Worm (Caenorhabditis elegans) whole organism, young adult: ENCODE data around the gene T16D1.1.

Experiments
- F10E7.11 ChIP-seq: sonication (generic microtip); optimal IDR thresholded peaks from 2 replicates; lab custom pipeline; 2017; ENCODE audit warnings: mild to moderate bottlenecking, missing genetic modification characterization, moderate library complexity, missing compliant biosample characterization
- F57A8.1 ChIP-seq: fragments of 200-800 bp; sonication (Bioruptor generic); optimal IDR thresholded peaks from 2 replicates; lab custom pipeline; 2018; ENCODE audit warnings: mild to moderate bottlenecking, missing genetic modification characterization, moderate library complexity, missing compliant biosample characterization
- Y95B8A.8 ChIP-seq: fragments of 200-800 bp; sonication (Bioruptor generic); IDR thresholded peaks from 2 replicates; pipeline ENCODE4 v1.3.6; 2022; ENCODE audit warnings: missing genetic modification reagents, missing genetic modification characterization, missing compliant biosample characterization
- ceh-40 ChIP-seq: fragments of 200-800 bp; sonication (Bioruptor generic); IDR thresholded peaks from 2 replicates; pipeline ENCODE4 v1.3.6; 2022; ENCODE audit warnings: missing genetic modification characterization, missing compliant biosample characterization
- hlh-26 ChIP-seq: fragments of 200-800 bp; sonication (Bioruptor generic); conservative IDR thresholded peaks from 2 replicates; pipeline ENCODE4 v1.3.6; 2022; ENCODE audit warnings: missing genetic modification reagents, missing genetic modification characterization, missing compliant biosample characterization
- hsf-1 ChIP-seq: fragments of 200-800 bp; sonication (Bioruptor generic); IDR thresholded peaks from 2 replicates; pipeline ENCODE4 v1.3.6; 2022; ENCODE audit warnings: missing genetic modification reagents, missing genetic modification characterization, missing compliant biosample characterization
- let-526 ChIP-seq: fragments of 200-800 bp; sonication (Bioruptor generic); IDR thresholded peaks from 2 replicates; pipeline ENCODE4 v1.3.6; 2022; ENCODE audit warnings: missing genetic modification reagents, missing genetic modification characterization, missing compliant biosample characterization
- lsl-1 ChIP-seq: fragments of 200-800 bp; sonication (Bioruptor generic); optimal IDR thresholded peaks from 2 replicates; lab custom pipeline; 2018; ENCODE audit warnings: mild to moderate bottlenecking, missing genetic modification characterization, moderate library complexity, missing compliant biosample characterization
- madf-8 ChIP-seq: fragments of 200-800 bp; sonication (Bioruptor generic); conservative IDR thresholded peaks from 2 replicates; pipeline ENCODE4 v1.3.6; 2022; ENCODE audit warnings: missing genetic modification reagents, missing genetic modification characterization, missing compliant biosample characterization
- nhr-120 ChIP-seq: fragments of 200-800 bp; sonication (Bioruptor generic); IDR thresholded peaks from 2 replicates; pipeline ENCODE4 v1.3.6; 2022; ENCODE audit warnings: missing genetic modification characterization, missing compliant biosample characterization
- nhr-80 ChIP-seq: sonication (generic microtip); optimal IDR thresholded peaks from 2 replicates; lab custom pipeline; 2016; ENCODE audit warnings: missing genetic modification characterization, missing compliant biosample characterization
- nhr-90 ChIP-seq: sonication (generic microtip); optimal IDR thresholded peaks from 2 replicates; lab custom pipeline; 2016; ENCODE audit warnings: missing genotype, mild to moderate bottlenecking, missing genetic modification characterization, missing compliant biosample characterization
- tbx-9 ChIP-seq: sonication (generic microtip); optimal IDR thresholded peaks from 2 replicates; lab custom pipeline; 2016; ENCODE audit warnings: borderline replicate concordance, missing genetic modification characterization, inconsistent platforms, missing compliant biosample characterization
- unc-130 ChIP-seq: sonication (generic microtip); optimal IDR thresholded peaks from 2 replicates; lab custom pipeline; 2016; ENCODE audit warnings: missing genetic modification reagents, missing genetic modification characterization, missing compliant biosample characterization
- ztf-18 ChIP-seq: sonication (generic microtip); optimal IDR thresholded peaks from 2 replicates; lab custom pipeline; 2016; ENCODE audit warnings: missing genotype, mild to moderate bottlenecking, missing genetic modification characterization, missing compliant biosample characterization

T16D1.1 gene

DNA sequence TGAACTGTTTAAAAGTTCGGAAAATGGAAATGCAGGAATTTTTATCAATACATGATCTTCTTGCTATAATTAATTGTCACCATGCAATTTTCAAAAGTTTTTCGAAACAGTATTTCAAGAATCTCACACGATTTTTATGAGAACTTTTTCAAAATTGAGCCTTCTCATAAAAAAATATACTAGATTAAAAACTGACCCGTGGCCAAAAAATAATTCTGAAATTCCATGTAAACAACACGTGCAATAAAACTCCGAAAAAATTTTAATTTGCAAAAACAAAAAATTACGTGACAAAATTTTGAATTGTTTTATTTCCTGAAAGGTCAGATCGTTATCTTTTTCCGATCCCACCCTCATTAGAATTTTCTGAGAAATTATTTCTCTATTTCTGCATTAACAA lies 46.0 kb downstream of the T16D1.1 start, which contains the start of gene C34F11.5:
TSS of gene C34F11.5 (plus strand) at position 301 of the 400 bp plus-strand sequence.
- TF ChIP-seq ztf-18 (tag; lab: Kevin White, UChicago) (no peak), hlh-26 (no peak), lsl-1 (GFP tag; lab: Kevin White, UChicago) (no peak), madf-8 (GFP tag; lab: Robert Waterston, UW) (no peak), tbx-9 (no peak), F10E7.11 (tag; lab: Kevin White, UChicago) (no peak), unc-130 (no peak), let-526 (no peak)

DNA sequence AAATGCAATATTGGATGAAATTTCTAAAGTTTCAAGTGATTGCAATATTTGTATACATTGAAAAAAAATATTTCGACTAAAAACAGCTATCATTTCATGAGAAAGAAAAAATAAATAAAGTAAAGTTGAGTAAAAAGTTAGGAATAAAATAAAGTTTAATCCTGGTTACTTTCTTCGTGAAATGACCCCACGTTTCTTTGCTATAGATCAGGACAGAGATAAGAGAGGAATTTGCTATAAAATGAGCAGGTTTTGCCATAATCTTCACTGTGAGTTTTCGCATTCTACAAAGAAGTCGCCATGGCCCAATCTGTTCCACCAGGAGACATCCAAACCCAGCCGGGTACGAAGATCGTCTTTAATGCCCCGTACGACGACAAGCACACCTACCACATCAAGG lies 47.4 kb downstream of the T16D1.1 start, which contains the start of gene msp-49:
TSS of gene msp-49 (plus strand) at position 301 of the 400 bp plus-strand sequence.
- TF ChIP-seq F57A8.1 (GFP tag; lab: Kevin White, UChicago) (no peak), nhr-90 (tag; lab: Kevin White, UChicago) (no peak), nhr-120 (GFP tag; lab: Robert Waterston, UW) (no peak), Y95B8A.8 (GFP tag; lab: Robert Waterston, UW) (no peak), ceh-40 (no peak)

DNA sequence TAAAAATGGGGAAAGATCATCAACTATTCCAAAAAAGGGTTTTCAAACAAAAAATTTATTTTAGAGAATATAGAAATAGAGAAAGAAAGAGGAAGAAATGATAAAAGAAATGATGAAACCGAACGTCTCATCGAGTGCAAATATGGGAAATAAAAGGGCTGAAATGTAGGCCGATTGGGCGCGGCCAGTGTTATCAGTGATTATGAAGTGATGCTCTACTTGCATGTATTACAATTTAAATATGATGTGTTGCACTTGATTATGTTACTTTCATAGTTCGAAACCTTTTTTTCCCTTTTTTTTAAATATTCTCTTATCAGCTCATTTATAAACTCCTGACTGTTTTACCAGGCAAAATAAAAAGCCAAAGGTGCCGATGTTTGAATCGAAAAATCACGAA lies 49.7 kb downstream of the T16D1.1 start:
- TF ChIP-seq hsf-1 (GFP tag; lab: Robert Waterston, UW) (no peak), nhr-80 (tag; lab: Kevin White, UChicago) (peak; percentile 85)
- TF ChIP-seq, all 124 proteins: peak for 1
